Fruit fly (Drosophila melanogaster) whole organism, prepupa: ENCODE measurements around the gene fne.

Experiments
- CG1621 ChIP-seq: fragments of 200-800 bp; sonication (Bioruptor generic); optimal IDR thresholded peaks from 3 replicates; lab custom pipeline; 2018; ENCODE audit warnings: missing biosample characterization, mild to moderate bottlenecking, missing genetic modification characterization
- CG6163 ChIP-seq: fragments of 200-800 bp; sonication (Bioruptor generic); IDR thresholded peaks from 3 replicates; pipeline ENCODE4 v1.3.6; 2022; ENCODE audit warnings: missing biosample characterization, missing genetic modification characterization
- CG8119 ChIP-seq: fragments of 200-800 bp; sonication (Bioruptor generic); IDR thresholded peaks from 3 replicates; pipeline ENCODE4 v1.3.6; 2022; ENCODE audit warnings: missing biosample characterization, missing genetic modification characterization
- CG8632 ChIP-seq: fragments of 200-800 bp; sonication (Bioruptor generic); optimal IDR thresholded peaks from 3 replicates; lab custom pipeline; 2016; ENCODE audit warnings: missing biosample characterization, missing genetic modification characterization
- Hr4 ChIP-seq: fragments of 200-800 bp; sonication (Bioruptor generic); optimal IDR thresholded peaks from 3 replicates; lab custom pipeline; 2016; ENCODE audit warnings: missing biosample characterization, missing genetic modification characterization
- Lpt ChIP-seq: fragments of 200-800 bp; sonication (Bioruptor generic); optimal IDR thresholded peaks from 3 replicates; lab custom pipeline; 2016; ENCODE audit warnings: missing biosample characterization, missing genetic modification characterization
- eg ChIP-seq: fragments of 200-800 bp; sonication (Bioruptor generic); IDR thresholded peaks from 3 replicates; pipeline ENCODE4 v1.3.6; 2022; ENCODE audit warnings: missing biosample characterization, missing genetic modification characterization
- spab ChIP-seq: fragments of 200-800 bp; sonication (Bioruptor generic); optimal IDR thresholded peaks from 2 replicates; lab custom pipeline; 2017; ENCODE audit warnings: missing biosample characterization, mild to moderate bottlenecking, missing genetic modification characterization, missing genetic modification reagents
- vri ChIP-seq: fragments of 200-800 bp; sonication (Bioruptor generic); optimal IDR thresholded peaks from 3 replicates; lab custom pipeline; 2016; ENCODE audit warnings: missing biosample characterization, mild to moderate bottlenecking, missing genetic modification characterization

fne gene

dm6 chrX:12988025-12988801 is 70.9 kb downstream of the fne start, which contains the start of gene rsh:
Gene rsh (plus strand): TSS chrX:12988615.
- TF ChIP-seq CG8632 (GFP tag; lab: Kevin White, UChicago), result no peak
- TF ChIP-seq CG6163 (GFP tag; lab: Robert Waterston, UW), result peak; percentile 43; the same call in 1 of the 3 replicates
- no peak for TF ChIP-seq Lpt
- TF ChIP-seq spab (GFP tag; lab: Kevin White, UChicago), result no peak
- TF ChIP-seq CG1621, result no peak
- 0 out of 3 replicates have a peak, but pooled peaks have one; percentile 25 for TF ChIP-seq CG8119
- TF ChIP-seq eg (GFP tag; lab: Robert Waterston, UW), result peak; percentile 35; the same call in 1 of the 3 replicates
- TF ChIP-seq Hr4 (GFP tag; lab: Kevin White, UChicago), result no peak
- no peak for TF ChIP-seq vri (GFP tag; lab: Kevin White, UChicago)
